Worm (Caenorhabditis elegans): Measurements from ENCODE around the gene clec-136.

clec-136 gene

ce11 chrII:4566237-4566636 lies 50.1 kb downstream of the clec-136 start:
- TF ChIP-seq ceh-39 (tag; optimal IDR thresholded peaks at IDR 0.05) (no peak), nhr-28 (tag; optimal IDR thresholded peaks at IDR 0.05) (no peak), ztf-11 (tag; optimal IDR thresholded peaks at IDR 0.05) (no peak), elt-3 (tag; optimal IDR thresholded peaks at IDR 0.05) (no peak), snpc-4 (tag; optimal IDR thresholded peaks at IDR 0.05) (no peak), ces-1 (GFP tag; optimal IDR thresholded peaks at IDR 0.05) (no peak), nhr-2 (tag; optimal IDR thresholded peaks at IDR 0.05) (no peak), lin-32 (GFP tag; optimal IDR thresholded peaks at IDR 0.05) (no peak)

Data from whole organism, mixed stage, embryonic.